Worm (Caenorhabditis elegans) whole organism, L1 larva: ENCODE measurements around the gene R105.1.
A peak's percentile ranks its signal among the peaks of the same experiment; 100 is the strongest.

Source experiments
- ces-1 ChIP-seq: fragments of 150-350 bp; optimal IDR thresholded peaks from 2 replicates; lab custom pipeline; 2014; ENCODE audit warnings: missing biosample characterization, missing genetic modification reagents, missing genetic modification characterization
- grh-1 ChIP-seq: fragments of 200-800 bp; sonication (Bioruptor generic); IDR thresholded peaks from 2 replicates; pipeline ENCODE4 v1.3.6; 2022; ENCODE audit warnings: missing genetic modification reagents, missing genetic modification characterization, missing compliant biosample characterization
- lin-39 ChIP-seq: fragments of 150-350 bp; optimal IDR thresholded peaks from 2 replicates; lab custom pipeline; 2014; ENCODE audit warnings: missing biosample characterization, missing genetic modification reagents, missing genetic modification characterization
- nhr-11 ChIP-seq: fragments of 150-350 bp; optimal IDR thresholded peaks from 2 replicates; lab custom pipeline; 2014; ENCODE audit warnings: missing biosample characterization, missing genetic modification characterization
- nhr-76 ChIP-seq: sonication (generic microtip); optimal IDR thresholded peaks from 2 replicates; lab custom pipeline; 2017; ENCODE audit warnings: missing biosample characterization, missing genetic modification characterization

ce11 chrIV:4660151-4661041 is 26.9 kb downstream of the R105.1 start, which contains the start of the genes F29B9.11 and jmjd-1.2:
- TF ChIP-seq nhr-11 (tag; lab: Kevin White, UChicago) (peak; percentile 80), ces-1 (no peak), grh-1 (peak; percentile 74), nhr-76 (no peak), lin-39 (tag; lab: Kevin White, UChicago) (peak; percentile 73)
